Fruit fly (Drosophila melanogaster): ENCODE data around the gene CG13048.

Gene CG13048

dm6 chr3L:16283821-16284220, at the start of gene CG13048:
Gene CG13048 (minus strand): TSS chr3L:16283921.
- TF ChIP-seq Myc (optimal IDR thresholded peaks at IDR 0.05) (no peak), Sin3A (optimal IDR thresholded peaks at IDR 0.05) (no peak), insv (optimal IDR thresholded peaks at IDR 0.05) (no peak), h (optimal IDR thresholded peaks at IDR 0.05) (no peak), psq (optimal IDR thresholded peaks at IDR 0.05) (no peak), ttk (optimal IDR thresholded peaks at IDR 0.05) (no peak)

DNA sequence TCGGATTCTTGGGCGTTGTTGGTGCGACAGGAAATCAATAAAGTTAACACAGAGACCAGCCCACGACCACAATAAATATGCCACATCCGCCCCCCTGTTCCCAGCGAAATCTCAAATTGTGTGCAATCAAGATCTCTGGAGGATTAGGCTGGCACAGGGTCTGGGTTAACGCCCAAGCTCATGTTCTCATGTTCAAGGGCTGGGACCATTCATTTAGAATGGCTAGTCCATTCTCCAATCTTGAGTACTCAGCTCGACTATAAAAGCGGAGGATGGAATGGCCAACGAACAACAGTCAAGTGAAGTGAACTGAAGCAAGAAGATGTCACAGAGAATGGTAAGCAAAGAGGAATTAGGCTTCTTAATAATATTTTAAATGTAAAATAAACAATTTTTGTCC, 49.3 kb upstream of the CG13048 start, which contains the start of gene CG13056:
Gene CG13056 (plus strand): TSS at position 301 of the 400 bp plus-strand sequence.
- no peak for TF ChIP-seq h (optimal IDR thresholded peaks at IDR 0.05)
- TF ChIP-seq Myc (optimal IDR thresholded peaks at IDR 0.05) = no peak
- TF ChIP-seq psq (optimal IDR thresholded peaks at IDR 0.05) = no peak
- TF ChIP-seq ttk (optimal IDR thresholded peaks at IDR 0.05) = no peak
- TF ChIP-seq insv (optimal IDR thresholded peaks at IDR 0.05) = no peak
- no peak for TF ChIP-seq Sin3A (optimal IDR thresholded peaks at IDR 0.05)

- no peak for TF ChIP-seq Myc (optimal IDR thresholded peaks at IDR 0.05)
- TF ChIP-seq ttk (optimal IDR thresholded peaks at IDR 0.05) = no peak
- no peak for TF ChIP-seq psq (optimal IDR thresholded peaks at IDR 0.05)
- no peak for TF ChIP-seq insv (optimal IDR thresholded peaks at IDR 0.05)
- TF ChIP-seq h (optimal IDR thresholded peaks at IDR 0.05) = no peak
- TF ChIP-seq Sin3A (optimal IDR thresholded peaks at IDR 0.05) = no peak
Measured at dm6 chr3L:16331633-16332032, 47.9 kb upstream of the CG13048 start, which contains the start of gene retinin. Gene retinin (plus strand): TSS chr3L:16331933.

- TF ChIP-seq ttk (optimal IDR thresholded peaks at IDR 0.05) (no peak), Sin3A (optimal IDR thresholded peaks at IDR 0.05) (no peak), h (optimal IDR thresholded peaks at IDR 0.05) (no peak), Myc (optimal IDR thresholded peaks at IDR 0.05) (no peak)
Measured at dm6 chr3L:16330740-16331139, 47.0 kb upstream of the CG13048 start, which contains the start of gene CG33060. Gene CG33060 (plus strand): TSS chr3L:16331040.

- TF ChIP-seq Sin3A (optimal IDR thresholded peaks at IDR 0.05) (no peak), Myc (optimal IDR thresholded peaks at IDR 0.05) (no peak), psq (optimal IDR thresholded peaks at IDR 0.05) (no peak), insv (optimal IDR thresholded peaks at IDR 0.05) (no peak), h (optimal IDR thresholded peaks at IDR 0.05) (no peak), ttk (optimal IDR thresholded peaks at IDR 0.05) (no peak)
Measured at dm6 chr3L:16329495-16329894, 45.8 kb upstream of the CG13048 start, which contains the start of gene CG33061. Gene CG33061 (plus strand): TSS chr3L:16329795.

DNA sequence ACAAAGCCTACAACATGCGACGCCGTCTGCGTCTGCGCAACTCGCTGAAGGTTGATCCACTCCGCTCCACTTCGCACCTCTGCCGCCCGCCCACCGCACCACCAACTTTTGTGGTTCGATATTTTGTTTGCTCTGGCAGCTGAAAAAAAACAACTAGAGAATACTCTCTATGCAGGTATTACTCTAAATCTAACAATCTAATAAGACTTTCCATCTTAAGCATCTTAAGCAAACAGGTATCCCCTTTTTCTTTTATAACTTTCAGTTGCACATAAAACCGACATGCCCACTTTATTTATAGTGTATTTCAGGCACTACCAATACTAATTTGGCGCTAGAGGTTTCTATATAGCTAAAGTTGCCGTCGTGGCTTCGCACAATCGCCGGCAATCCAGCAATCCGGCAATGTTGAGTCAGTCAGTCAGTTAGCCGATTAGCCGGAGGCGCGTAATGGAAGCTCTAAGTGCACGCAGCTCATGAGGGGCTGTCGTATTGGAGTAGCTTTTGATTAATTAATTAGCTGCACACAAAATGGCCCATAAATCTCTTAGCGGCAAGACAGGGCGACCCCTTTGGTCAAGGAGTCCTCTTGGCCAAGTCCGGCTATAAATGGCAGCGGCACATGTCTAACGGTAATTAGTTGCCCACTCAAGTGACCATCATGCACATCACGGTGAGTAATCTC, 44.6 kb upstream of the CG13048 start, which contains the start of gene CG13058:
Gene CG13058 (plus strand): TSS at position 635 of the 685 bp plus-strand sequence.
- TF ChIP-seq ttk (optimal IDR thresholded peaks at IDR 0.05) (no peak), h (optimal IDR thresholded peaks at IDR 0.05) (no peak), psq (optimal IDR thresholded peaks at IDR 0.05) (no peak), Sin3A (optimal IDR thresholded peaks at IDR 0.05) (no peak), insv (optimal IDR thresholded peaks at IDR 0.05) (no peak), Myc (optimal IDR thresholded peaks at IDR 0.05) (no peak)

DNA sequence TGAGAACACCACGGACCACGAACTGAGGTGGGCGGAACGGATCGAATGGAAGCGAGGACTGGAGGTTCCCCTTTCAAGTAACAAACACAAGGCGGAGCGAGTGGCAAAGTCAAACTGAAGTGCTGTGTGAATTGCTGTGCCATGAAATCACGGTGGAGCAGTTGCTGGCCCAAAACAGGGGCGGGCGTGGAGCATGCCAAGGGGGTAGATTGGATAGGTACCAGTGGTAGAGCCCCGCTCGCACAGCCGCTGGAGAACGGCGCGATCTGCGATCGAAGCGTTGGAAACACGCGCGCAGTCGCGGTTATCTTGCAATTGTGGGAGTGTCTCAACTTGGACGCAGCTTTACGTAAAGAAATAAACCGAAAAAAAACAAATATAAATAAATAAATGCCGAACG, 44.1 kb upstream of the CG13048 start, which contains the start of gene CG13038:
Gene CG13038 (minus strand): TSS at position 118 of the 400 bp plus-strand sequence.
- no peak for TF ChIP-seq Sin3A (optimal IDR thresholded peaks at IDR 0.05)
- no peak for TF ChIP-seq ttk (optimal IDR thresholded peaks at IDR 0.05)
- no peak for TF ChIP-seq h (optimal IDR thresholded peaks at IDR 0.05)
- no peak for TF ChIP-seq Myc (optimal IDR thresholded peaks at IDR 0.05)
- no peak for TF ChIP-seq insv (optimal IDR thresholded peaks at IDR 0.05)
- TF ChIP-seq psq (optimal IDR thresholded peaks at IDR 0.05) = no peak

DNA sequence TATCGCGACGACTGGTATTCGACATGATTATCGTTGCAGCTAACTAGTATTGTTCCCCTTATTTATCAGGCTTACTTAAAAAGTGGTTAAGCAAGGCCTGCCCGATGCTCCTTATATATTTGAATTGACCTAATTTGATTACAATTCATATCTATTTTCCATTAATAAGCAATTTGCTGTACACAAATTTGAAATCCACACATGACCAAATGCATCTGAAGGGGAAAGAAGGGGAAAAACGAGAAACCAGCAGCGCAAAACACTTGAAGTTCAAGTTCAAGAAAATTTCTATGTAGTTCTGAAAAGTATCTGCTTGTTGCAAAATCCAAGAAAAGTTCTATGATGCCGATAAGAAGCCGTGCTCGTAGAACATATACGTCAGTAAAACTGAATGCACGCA, 42.9 kb upstream of the CG13048 start, which contains the start of the genes CG13040 and CG13039:
Gene CG13040 (minus strand): TSS at position 101 of the 400 bp plus-strand sequence.
Gene CG13039 (minus strand): TSS at position 106 of the 400 bp plus-strand sequence.
- TF ChIP-seq Sin3A (optimal IDR thresholded peaks at IDR 0.05) = no peak
- no peak for TF ChIP-seq Myc (optimal IDR thresholded peaks at IDR 0.05)
- TF ChIP-seq h (optimal IDR thresholded peaks at IDR 0.05) = no peak
- no peak for TF ChIP-seq ttk (optimal IDR thresholded peaks at IDR 0.05)
- TF ChIP-seq insv (optimal IDR thresholded peaks at IDR 0.05) = no peak

DNA sequence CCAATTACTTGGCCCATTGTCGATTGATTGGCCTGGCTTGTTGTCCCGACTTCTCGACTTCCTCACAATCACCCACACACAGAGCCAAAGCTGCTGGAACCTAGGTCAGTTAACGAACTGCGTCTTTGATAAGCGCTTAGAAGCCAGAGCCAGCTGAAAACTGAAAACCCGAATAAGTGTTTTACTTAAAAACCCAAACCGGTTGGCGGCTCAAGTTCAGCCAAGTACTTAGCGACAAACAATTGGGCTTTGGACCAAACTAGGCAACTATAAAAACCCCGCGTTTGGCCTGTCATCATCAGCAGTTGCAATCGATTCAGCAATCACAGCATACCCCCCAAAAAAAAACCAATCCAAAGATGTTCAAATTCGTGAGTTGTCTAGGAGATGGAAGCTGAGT, 39.7 kb upstream of the CG13048 start, which contains the start of gene CG13059:
Gene CG13059 (plus strand): TSS at position 301 of the 400 bp plus-strand sequence.
- TF ChIP-seq ttk (optimal IDR thresholded peaks at IDR 0.05) (no peak), Sin3A (optimal IDR thresholded peaks at IDR 0.05) (no peak)

dm6 chr3L:16321172-16321571, 37.5 kb upstream of the CG13048 start, which contains the start of gene CG42718:
Gene CG42718 (minus strand): TSS chr3L:16321272.
- no peak for TF ChIP-seq h (optimal IDR thresholded peaks at IDR 0.05)
- no peak for TF ChIP-seq psq (optimal IDR thresholded peaks at IDR 0.05)
- TF ChIP-seq Myc (optimal IDR thresholded peaks at IDR 0.05) = no peak
- no peak for TF ChIP-seq ttk (optimal IDR thresholded peaks at IDR 0.05)
- TF ChIP-seq insv (optimal IDR thresholded peaks at IDR 0.05) = no peak
- TF ChIP-seq Sin3A (optimal IDR thresholded peaks at IDR 0.05) = no peak

- TF ChIP-seq h (optimal IDR thresholded peaks at IDR 0.05) (no peak), psq (optimal IDR thresholded peaks at IDR 0.05) (no peak), Sin3A (optimal IDR thresholded peaks at IDR 0.05) (no peak), insv (optimal IDR thresholded peaks at IDR 0.05) (no peak), Myc (optimal IDR thresholded peaks at IDR 0.05) (no peak), ttk (optimal IDR thresholded peaks at IDR 0.05) (no peak)
Measured at dm6 chr3L:16319399-16319906, 35.7 kb upstream of the CG13048 start, which contains the start of the genes CG13041 and CG13060. Gene CG13041 (minus strand): TSS chr3L:16319526. Gene CG13060 (plus strand): TSS chr3L:16319856.

DNA sequence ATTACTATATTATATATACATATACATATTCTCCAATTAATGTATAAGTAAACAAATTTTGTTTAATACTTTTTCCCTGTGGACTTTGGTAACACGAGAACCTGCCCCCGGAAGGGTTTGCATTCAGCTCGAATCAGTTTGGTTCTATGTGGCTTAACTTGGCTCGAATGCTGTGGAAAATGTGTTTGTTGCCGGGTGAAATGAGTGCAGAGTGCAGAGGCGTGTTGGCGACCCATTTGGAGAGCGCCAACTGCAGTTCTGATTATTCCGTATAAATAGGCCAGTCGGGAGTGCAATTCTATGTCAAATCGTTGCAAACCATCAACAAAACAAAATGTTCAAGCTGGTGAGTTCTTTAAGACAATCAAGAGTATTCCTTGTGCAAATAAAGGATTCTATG, 34.0 kb upstream of the CG13048 start, which contains the start of gene Nplp3:
Gene Nplp3 (plus strand): TSS at position 301 of the 400 bp plus-strand sequence.
- no peak for TF ChIP-seq insv (optimal IDR thresholded peaks at IDR 0.05)
- TF ChIP-seq psq (optimal IDR thresholded peaks at IDR 0.05) = no peak
- TF ChIP-seq ttk (optimal IDR thresholded peaks at IDR 0.05) = no peak
- no peak for TF ChIP-seq Sin3A (optimal IDR thresholded peaks at IDR 0.05)
- no peak for TF ChIP-seq h (optimal IDR thresholded peaks at IDR 0.05)
- TF ChIP-seq Myc (optimal IDR thresholded peaks at IDR 0.05) = no peak

All from Kc167 (cell line).